Fruit fly (Drosophila melanogaster): Measurements from ENCODE around the gene CG12402.

DNA sequence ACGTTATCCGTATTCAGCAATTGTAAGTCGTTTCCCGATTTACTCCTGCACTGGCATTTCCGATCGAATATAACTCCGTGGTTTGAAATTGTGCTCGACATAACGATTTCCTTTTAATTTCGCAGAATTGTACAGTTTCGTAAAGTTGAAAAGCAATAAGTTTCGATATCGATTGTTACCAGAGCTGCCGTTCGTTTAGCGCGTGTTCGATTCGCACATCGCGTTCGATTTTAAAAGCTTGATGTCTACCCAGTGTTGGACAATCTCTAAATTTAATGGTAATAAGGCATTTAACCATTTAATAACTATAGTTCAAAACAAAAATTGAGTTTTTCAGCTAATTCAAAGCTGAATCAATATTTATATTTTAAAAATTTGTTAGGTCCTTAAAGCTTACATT is 3.9 kb upstream of the CG12402 start, which contains the start of gene CG14357:
- TF ChIP-seq Dll (optimal IDR thresholded peaks at IDR 0.05) (no peak), EcR (GFP tag; optimal IDR thresholded peaks at IDR 0.05) (no peak), CG8478 (optimal IDR thresholded peaks at IDR 0.05) (no peak)
